Fruit fly (Drosophila melanogaster) whole organism, embryonic: ENCODE results near the gene AstCC.
A peak's percentile ranks its signal among the peaks of the same experiment; 100 is the strongest.

ENCODE experiments used
- B-H1 ChIP-seq: fragments of 200-800 bp; sonication (Bioruptor generic); IDR thresholded peaks from 3 replicates; pipeline ENCODE4 v1.3.6; 2022; ENCODE audit warnings: missing biosample characterization, missing genetic modification characterization
- CG14667 ChIP-seq: fragments of 200-800 bp; sonication (Bioruptor generic); IDR thresholded peaks from 2 replicates; pipeline ENCODE4 v1.3.6; 2022; ENCODE audit warnings: missing biosample characterization, missing genetic modification characterization
- CG2120 ChIP-seq: fragments of 200-800 bp; sonication (Bioruptor generic); optimal IDR thresholded peaks from 3 replicates; lab custom pipeline; 2016; ENCODE audit warnings: missing biosample characterization, missing genetic modification characterization
- CG2678 ChIP-seq: fragments of 200-800 bp; sonication (Bioruptor generic); optimal IDR thresholded peaks from 3 replicates; lab custom pipeline; 2019; ENCODE audit warnings: missing biosample characterization, mild to moderate bottlenecking, missing genetic modification characterization, moderate library complexity
- CG30403 ChIP-seq: fragments of 200-800 bp; sonication (Bioruptor generic); optimal IDR thresholded peaks from 3 replicates; lab custom pipeline; 2016; ENCODE audit warnings: missing biosample characterization, missing genetic modification characterization
- CG31441 ChIP-seq: fragments of 200-800 bp; sonication (Bioruptor generic); IDR thresholded peaks from 2 replicates; pipeline ENCODE4 v1.3.6; 2022; ENCODE audit warnings: missing biosample characterization, missing genetic modification characterization
- CG4282 ChIP-seq: fragments of 200-800 bp; sonication (Bioruptor generic); optimal IDR thresholded peaks from 2 replicates; lab custom pipeline; 2016; ENCODE audit warnings: missing biosample characterization, missing genetic modification characterization
- CG6254 ChIP-seq: fragments of 200-800 bp; sonication (Bioruptor generic); optimal IDR thresholded peaks from 3 replicates; lab custom pipeline; 2017; ENCODE audit warnings: mild to moderate bottlenecking, missing biosample characterization, missing genetic modification reagents, missing genetic modification characterization
- CG7372 ChIP-seq: fragments of 200-800 bp; sonication (Bioruptor generic); IDR thresholded peaks from 2 replicates; pipeline ENCODE4 v1.3.6; 2022; ENCODE audit warnings: missing biosample characterization, missing genetic modification characterization
- CG9215 ChIP-seq: fragments of 200-800 bp; sonication (Bioruptor generic); IDR thresholded peaks from 2 replicates; pipeline ENCODE4 v1.3.6; 2022; ENCODE audit warnings: missing biosample characterization, missing genetic modification characterization
- Dll ChIP-seq: fragments of 200-800 bp; sonication (Bioruptor generic); IDR thresholded peaks from 4 replicates; pipeline ENCODE4 v1.3.6; 2022; ENCODE audit warnings: missing biosample characterization, missing genetic modification characterization; ENCODE audit not compliant: partially characterized antibody
- E2f1 ChIP-seq: fragments of 200-800 bp; sonication (Bioruptor generic); IDR thresholded peaks from 2 replicates; pipeline ENCODE4 v1.3.6; 2022; ENCODE audit warnings: missing biosample characterization, missing genetic modification characterization
- Fer2 ChIP-seq: fragments of 200-800 bp; sonication (Bioruptor generic); optimal IDR thresholded peaks from 2 replicates; lab custom pipeline; 2018; ENCODE audit warnings: missing biosample characterization, mild to moderate bottlenecking, missing genetic modification characterization, moderate library complexity
- Rx ChIP-seq: fragments of 200-800 bp; sonication (Bioruptor generic); IDR thresholded peaks from 2 replicates; pipeline ENCODE4 v1.3.6; 2022; ENCODE audit warnings: missing biosample characterization, missing genetic modification characterization
- aop ChIP-seq: fragments of 200-800 bp; sonication (Bioruptor generic); IDR thresholded peaks from 2 replicates; pipeline ENCODE4 v1.3.6; 2022; ENCODE audit warnings: missing biosample characterization, missing genetic modification characterization
- cg ChIP-seq: fragments of 200-800 bp; sonication (Bioruptor generic); optimal IDR thresholded peaks from 3 replicates; lab custom pipeline; 2019; ENCODE audit warnings: missing biosample characterization, mild to moderate bottlenecking, missing genetic modification characterization, moderate library complexity
- corto ChIP-seq: fragments of 200-800 bp; sonication (Bioruptor generic); optimal IDR thresholded peaks from 2 replicates; lab custom pipeline; 2016; ENCODE audit warnings: missing biosample characterization, mild to moderate bottlenecking, missing genetic modification characterization, moderate library complexity
- dysf ChIP-seq: fragments of 200-800 bp; sonication (Bioruptor generic); IDR thresholded peaks from 3 replicates; pipeline ENCODE4 v1.3.6; 2022; ENCODE audit warnings: missing biosample characterization, missing genetic modification characterization
- fu2 ChIP-seq: fragments of 200-800 bp; sonication (Bioruptor generic); optimal IDR thresholded peaks from 2 replicates; lab custom pipeline; 2016; ENCODE audit warnings: missing biosample characterization, missing genetic modification characterization
- gce ChIP-seq: fragments of 200-800 bp; sonication (Bioruptor generic); IDR thresholded peaks from 3 replicates; pipeline ENCODE4 v1.3.6; 2022; ENCODE audit warnings: missing biosample characterization, missing genetic modification characterization
- grau ChIP-seq: fragments of 200-800 bp; optimal IDR thresholded peaks from 3 replicates; lab custom pipeline; 2019; ENCODE audit warnings: missing biosample characterization, mild to moderate bottlenecking, missing genetic modification characterization, moderate library complexity
- mirr ChIP-seq: fragments of 200-800 bp; sonication (Bioruptor generic); optimal IDR thresholded peaks from 3 replicates; lab custom pipeline; 2018; ENCODE audit warnings: missing biosample characterization, mild to moderate bottlenecking, missing genetic modification characterization
- nmo ChIP-seq: fragments of 200-800 bp; sonication (Bioruptor generic); optimal IDR thresholded peaks from 2 replicates; lab custom pipeline; 2018; ENCODE audit warnings: missing biosample characterization, mild to moderate bottlenecking, missing genetic modification characterization, moderate library complexity
- pho ChIP-seq: fragments of 200-800 bp; sonication (Bioruptor generic); optimal IDR thresholded peaks from 2 replicates; lab custom pipeline; 2016; ENCODE audit warnings: missing biosample characterization, missing genetic modification characterization
- shn ChIP-seq: fragments of 200-800 bp; sonication (Bioruptor generic); optimal IDR thresholded peaks from 3 replicates; lab custom pipeline; 2016; ENCODE audit warnings: missing biosample characterization, missing genetic modification characterization

Gene AstCC

dm6 chr2L:11037583-11038517 is 47.2 kb downstream of the AstCC start (continued):
- TF ChIP-seq fu2 (GFP tag; lab: Kevin White, UChicago) (no peak), CG2678 (tag; lab: Kevin White, UChicago) (peak; percentile 60), CG4282 (GFP tag; lab: Kevin White, UChicago) (peak; percentile 44), mirr (peak; percentile 35), CG31441 (GFP tag; lab: Robert Waterston, UW) (peak; percentile 56)
- TF ChIP-seq, all 482 proteins: peak for 214

dm6 chr2L:11034495-11034894 is 50.5 kb downstream of the AstCC start, which contains the start of gene CG18666:
Gene CG18666 (plus strand): TSS chr2L:11034795.
- TF ChIP-seq shn (no peak), Fer2 (tag; lab: Kevin White, UChicago) (no peak), aop (GFP tag; lab: Robert Waterston, UW) (no peak), Dll (no peak), E2f1 (GFP tag; lab: Robert Waterston, UW) (no peak), B-H1 (GFP tag; lab: Robert Waterston, UW) (no peak), CG7372 (no peak), CG6254 (GFP tag; lab: Kevin White, UChicago) (no peak), CG14667 (GFP tag; lab: Robert Waterston, UW) (no peak), dysf (no peak), nmo (no peak), Rx (no peak), corto (GFP tag; lab: Kevin White, UChicago) (no peak), cg (no peak), CG2120 (GFP tag; lab: Kevin White, UChicago) (no peak), CG9215 (GFP tag; lab: Robert Waterston, UW) (no peak), pho (GFP tag; lab: Kevin White, UChicago) (no peak), CG30403 (no peak), grau (tag; lab: Kevin White, UChicago) (no peak), gce (GFP tag; lab: Robert Waterston, UW) (no peak)
- TF ChIP-seq, all 482 proteins: peak for 0
